Fruit fly (Drosophila melanogaster): ENCODE measurements around the gene Aladin.

Gene Aladin

dm6 chrX:9295518-9295917 lies 22.3 kb downstream of the Aladin start (continued):
- no peak for TF ChIP-seq sc (optimal IDR thresholded peaks at IDR 0.05)
- peak; percentile 9 for TF ChIP-seq sc (GFP tag; optimal IDR thresholded peaks at IDR 0.05)
- TF ChIP-seq CG6813 (GFP tag; optimal IDR thresholded peaks at IDR 0.05): no peak
- no peak for TF ChIP-seq cad (GFP tag; optimal IDR thresholded peaks at IDR 0.05)
- no peak for TF ChIP-seq Ada2b (GFP tag; IDR thresholded peaks at IDR 0.05)
- no peak for TF ChIP-seq HLHmδ (GFP tag; optimal IDR thresholded peaks at IDR 0.05)
- TF ChIP-seq CkIIα-i1 (GFP tag; IDR thresholded peaks at IDR 0.05): no peak
- TF ChIP-seq ase (GFP tag; IDR thresholded peaks at IDR 0.05): no peak
- TF ChIP-seq CG12744 (GFP tag; optimal IDR thresholded peaks at IDR 0.05): no peak
- no peak for TF ChIP-seq cg (GFP tag; optimal IDR thresholded peaks at IDR 0.05)
- no peak for TF ChIP-seq CG34224 (GFP tag; IDR thresholded peaks at IDR 0.05; ENCODE audit: partially characterized antibody)
- TF ChIP-seq Mrtf (GFP tag; IDR thresholded peaks at IDR 0.05): no peak
- TF ChIP-seq Dip3 (GFP tag; optimal IDR thresholded peaks at IDR 0.05): no peak
- no peak for TF ChIP-seq HLH4C (GFP tag; IDR thresholded peaks at IDR 0.05; ENCODE audit: partially characterized antibody)
- TF ChIP-seq sens-2 (GFP tag; IDR thresholded peaks at IDR 0.05): no peak
- no peak for TF ChIP-seq ham (GFP tag; IDR thresholded peaks at IDR 0.05)
- TF ChIP-seq Jarid2 (GFP tag; optimal IDR thresholded peaks at IDR 0.05): no peak
- TF ChIP-seq emc (GFP tag; optimal IDR thresholded peaks at IDR 0.05): no peak
- TF ChIP-seq esg (GFP tag; conservative IDR thresholded peaks at IDR 0.05): no peak
- TF ChIP-seq dm (GFP tag; optimal IDR thresholded peaks at IDR 0.05): no peak
- no peak for TF ChIP-seq CG4328 (GFP tag; optimal IDR thresholded peaks at IDR 0.05)
- TF ChIP-seq run (tag; optimal IDR thresholded peaks at IDR 0.05): no peak
- no peak for TF ChIP-seq CG15514 (GFP tag; optimal IDR thresholded peaks at IDR 0.05)
- no peak for TF ChIP-seq ato (GFP tag; IDR thresholded peaks at IDR 0.05; ENCODE audit: partially characterized antibody)
- peak; percentile 15 for TF ChIP-seq CG17829 (tag; optimal IDR thresholded peaks at IDR 0.05)
- no peak for TF ChIP-seq Usf (GFP tag; optimal IDR thresholded peaks at IDR 0.05)
- TF ChIP-seq CG8089 (GFP tag; optimal IDR thresholded peaks at IDR 0.05): no peak
- TF ChIP-seq gsb (GFP tag; IDR thresholded peaks at IDR 0.05): no peak
- TF ChIP-seq otp (GFP tag; IDR thresholded peaks at IDR 0.05): 0 out of 3 replicates have a peak, but pooled peaks have one; percentile 46
- no peak for TF ChIP-seq CG16779 (GFP tag; IDR thresholded peaks at IDR 0.05)
- no peak for TF ChIP-seq CG14441 (GFP tag; IDR thresholded peaks at IDR 0.05)
- TF ChIP-seq shn (GFP tag; optimal IDR thresholded peaks at IDR 0.05): no peak
- TF ChIP-seq dmrt99B (tag; optimal IDR thresholded peaks at IDR 0.05): peak; percentile 17
- TF ChIP-seq CG34422 (GFP tag; IDR thresholded peaks at IDR 0.05): 0 out of 3 replicates have a peak, but pooled peaks have one; percentile 25
- no peak for TF ChIP-seq eyg (GFP tag; optimal IDR thresholded peaks at IDR 0.05)
- TF ChIP-seq YL-1 (GFP tag; optimal IDR thresholded peaks at IDR 0.05): no peak
- no peak for TF ChIP-seq CG12769 (tag; optimal IDR thresholded peaks at IDR 0.05)
- no peak for TF ChIP-seq CG13894 (tag; optimal IDR thresholded peaks at IDR 0.05)
- no peak for TF ChIP-seq CG7357 (GFP tag; IDR thresholded peaks at IDR 0.05)
- no peak for TF ChIP-seq bbx (GFP tag; IDR thresholded peaks at IDR 0.05; ENCODE audit: partially characterized antibody)
- TF ChIP-seq Drgx (GFP tag; IDR thresholded peaks at IDR 0.05): no peak
- no peak for TF ChIP-seq sqz (GFP tag; optimal IDR thresholded peaks at IDR 0.05)
- TF ChIP-seq CG4854 (GFP tag; optimal IDR thresholded peaks at IDR 0.05): no peak
- TF ChIP-seq CG10565 (GFP tag; optimal IDR thresholded peaks at IDR 0.05): no peak
- no peak for TF ChIP-seq CG8281 (tag; optimal IDR thresholded peaks at IDR 0.05)
- TF ChIP-seq NC2β (GFP tag; optimal IDR thresholded peaks at IDR 0.05): no peak
- TF ChIP-seq slp2 (GFP tag; optimal IDR thresholded peaks at IDR 0.05): no peak
- no peak for TF ChIP-seq grn (GFP tag; optimal IDR thresholded peaks at IDR 0.05)
- TF ChIP-seq CG3838 (GFP tag; optimal IDR thresholded peaks at IDR 0.05): no peak
- TF ChIP-seq CG1792 (GFP tag; optimal IDR thresholded peaks at IDR 0.05): no peak
- TF ChIP-seq CG16863 (GFP tag; optimal IDR thresholded peaks at IDR 0.05): no peak
- peak in 1 of 2 experiments; percentile 29 for TF ChIP-seq chif (GFP tag; optimal IDR thresholded peaks at IDR 0.05)
